Fruit fly (Drosophila melanogaster) whole organism, embryonic: ENCODE data around the gene CG14868.

Experiments
- Asciz ChIP-seq: fragments of 200-800 bp; sonication (Bioruptor generic); optimal IDR thresholded peaks from 2 replicates; lab custom pipeline; 2017; ENCODE audit warnings: missing biosample characterization, mild to moderate bottlenecking, missing genetic modification characterization, missing genetic modification reagents
- Bgb ChIP-seq: fragments of 200-800 bp; sonication (Bioruptor generic); IDR thresholded peaks from 2 replicates; pipeline ENCODE4 v1.3.6; 2022; ENCODE audit warnings: missing biosample characterization, missing genetic modification characterization; ENCODE audit not compliant: partially characterized antibody
- CG10321 ChIP-seq: fragments of 200-800 bp; sonication (Bioruptor generic); IDR thresholded peaks from 2 replicates; pipeline ENCODE4 v1.3.6; 2022; ENCODE audit warnings: missing biosample characterization, missing genetic modification characterization
- CG12769 ChIP-seq: fragments of 200-800 bp; sonication (Bioruptor generic); optimal IDR thresholded peaks from 2 replicates; lab custom pipeline; 2019; ENCODE audit warnings: missing biosample characterization, mild to moderate bottlenecking, missing genetic modification characterization, moderate library complexity
- CG13624 ChIP-seq: fragments of 200-800 bp; sonication (Bioruptor generic); optimal IDR thresholded peaks from 2 replicates; lab custom pipeline; 2016; ENCODE audit warnings: missing biosample characterization, missing genetic modification characterization
- CG16863 ChIP-seq: fragments of 200-800 bp; sonication (Bioruptor generic); optimal IDR thresholded peaks from 3 replicates; lab custom pipeline; 2016; ENCODE audit warnings: missing biosample characterization, missing genetic modification characterization
- CG17359 ChIP-seq: fragments of 200-800 bp; sonication (Bioruptor generic); optimal IDR thresholded peaks from 3 replicates; lab custom pipeline; 2018; ENCODE audit warnings: missing biosample characterization, mild to moderate bottlenecking, missing genetic modification characterization, moderate library complexity
- CG1832 ChIP-seq: fragments of 200-800 bp; sonication (Bioruptor generic); optimal IDR thresholded peaks from 2 replicates; lab custom pipeline; 2017; ENCODE audit warnings: missing biosample characterization, mild to moderate bottlenecking, missing genetic modification characterization, inconsistent platforms
- CG2116 ChIP-seq: fragments of 200-800 bp; sonication (Bioruptor generic); optimal IDR thresholded peaks from 3 replicates; lab custom pipeline; 2018; ENCODE audit warnings: missing biosample characterization, mild to moderate bottlenecking, missing genetic modification characterization
- CG2199 ChIP-seq: fragments of 200-800 bp; sonication (Bioruptor generic); IDR thresholded peaks from 3 replicates; pipeline ENCODE4 v1.3.6; 2022; ENCODE audit warnings: missing biosample characterization, missing genetic modification characterization
- CG3163 ChIP-seq: fragments of 200-800 bp; sonication (Bioruptor generic); optimal IDR thresholded peaks from 3 replicates; lab custom pipeline; 2016; ENCODE audit warnings: missing biosample characterization, missing genetic modification characterization
- CG3281 ChIP-seq: fragments of 200-800 bp; sonication (Bioruptor generic); optimal IDR thresholded peaks from 3 replicates; lab custom pipeline; 2017; ENCODE audit warnings: missing biosample characterization, mild to moderate bottlenecking, missing genetic modification characterization
- CG33557 ChIP-seq: fragments of 200-800 bp; sonication (Bioruptor generic); optimal IDR thresholded peaks from 2 replicates; lab custom pipeline; 2019; ENCODE audit warnings: missing biosample characterization, mild to moderate bottlenecking, missing genetic modification characterization, moderate library complexity
- CG3407 ChIP-seq: fragments of 200-800 bp; sonication (Bioruptor generic); optimal IDR thresholded peaks from 2 replicates; lab custom pipeline; 2018; ENCODE audit warnings: missing biosample characterization, mild to moderate bottlenecking, missing genetic modification characterization
- CG34224 ChIP-seq: fragments of 200-800 bp; sonication (Bioruptor generic); IDR thresholded peaks from 3 replicates; pipeline ENCODE4 v1.3.6; 2022; ENCODE audit warnings: missing biosample characterization, missing genetic modification characterization; ENCODE audit not compliant: partially characterized antibody
- CG34422 ChIP-seq: fragments of 200-800 bp; sonication (Bioruptor generic); IDR thresholded peaks from 3 replicates; pipeline ENCODE4 v1.3.6; 2022; ENCODE audit warnings: missing biosample characterization, missing genetic modification characterization
- CG3995 ChIP-seq: fragments of 200-800 bp; sonication (Bioruptor generic); optimal IDR thresholded peaks from 3 replicates; lab custom pipeline; 2016; ENCODE audit warnings: missing biosample characterization, missing genetic modification characterization
- CG4360 ChIP-seq: fragments of 200-800 bp; sonication (Bioruptor generic); IDR thresholded peaks from 2 replicates; pipeline ENCODE4 v1.3.6; 2022; ENCODE audit warnings: missing biosample characterization, missing genetic modification characterization
- CG6272 ChIP-seq: fragments of 200-800 bp; sonication (Bioruptor generic); IDR thresholded peaks from 2 replicates; pipeline ENCODE4 v1.3.6; 2022; ENCODE audit warnings: missing biosample characterization, missing genetic modification characterization
- CG7963 ChIP-seq: fragments of 200-800 bp; sonication (Bioruptor generic); IDR thresholded peaks from 3 replicates; pipeline ENCODE4 v1.3.6; 2022; ENCODE audit warnings: missing biosample characterization, missing genetic modification characterization; ENCODE audit not compliant: partially characterized antibody
- CG8290 ChIP-seq, 3 experiments: fragments of 200-800 bp; sonication (Bioruptor generic); optimal IDR thresholded peaks; 2 replicates each; lab custom pipeline; 2016 to 2019; ENCODE audit warnings: missing biosample characterization in 3 of 3, missing genetic modification characterization in 3 of 3, mild to moderate bottlenecking in 2 of 3, moderate library complexity in 1 of 3
- CG8478 ChIP-seq: fragments of >200 bp; optimal IDR thresholded peaks from 2 replicates; lab custom pipeline; 2018
- Doc2 ChIP-seq: fragments of 200-800 bp; sonication (Bioruptor generic); IDR thresholded peaks from 2 replicates; pipeline ENCODE4 v1.3.6; 2022; ENCODE audit warnings: missing biosample characterization, missing genetic modification characterization
- Fer1 ChIP-seq: fragments of 200-800 bp; sonication (Bioruptor generic); optimal IDR thresholded peaks from 2 replicates; lab custom pipeline; 2017; ENCODE audit warnings: missing biosample characterization, mild to moderate bottlenecking, missing genetic modification characterization
- Gsc ChIP-seq: fragments of 200-800 bp; sonication (Bioruptor generic); IDR thresholded peaks from 2 replicates; pipeline ENCODE4 v1.3.6; 2022; ENCODE audit warnings: missing biosample characterization, missing genetic modification characterization
- HHEX ChIP-seq: fragments of 200-800 bp; sonication (Bioruptor generic); optimal IDR thresholded peaks from 3 replicates; lab custom pipeline; 2017; ENCODE audit warnings: missing biosample characterization, mild to moderate bottlenecking, missing genetic modification characterization, missing genetic modification reagents
- HLHmδ ChIP-seq: fragments of 200-800 bp; sonication (Bioruptor generic); optimal IDR thresholded peaks from 2 replicates; lab custom pipeline; 2018; ENCODE audit warnings: missing biosample characterization, mild to moderate bottlenecking, missing genetic modification characterization, moderate library complexity
- Hmr ChIP-seq: fragments of 200-800 bp; sonication (Bioruptor generic); optimal IDR thresholded peaks from 3 replicates; lab custom pipeline; 2017; ENCODE audit warnings: mild to moderate bottlenecking, missing biosample characterization, missing genetic modification reagents, missing genetic modification characterization
- Scr ChIP-seq: fragments of 200-800 bp; sonication (Bioruptor generic); IDR thresholded peaks from 2 replicates; pipeline ENCODE4 v1.3.6; 2022; ENCODE audit warnings: missing biosample characterization, missing genetic modification characterization; ENCODE audit not compliant: partially characterized antibody
- TFAM ChIP-seq: fragments of 200-800 bp; sonication (Bioruptor generic); optimal IDR thresholded peaks from 2 replicates; lab custom pipeline; 2017; ENCODE audit warnings: missing biosample characterization, missing genetic modification characterization, inconsistent platforms
- bigmax ChIP-seq: fragments of 200-800 bp; sonication (Bioruptor generic); optimal IDR thresholded peaks from 2 replicates; lab custom pipeline; 2018; ENCODE audit warnings: missing biosample characterization, mild to moderate bottlenecking, missing genetic modification characterization
- btn ChIP-seq: fragments of 200-800 bp; sonication (Bioruptor generic); optimal IDR thresholded peaks from 2 replicates; lab custom pipeline; 2016; ENCODE audit warnings: missing biosample characterization, missing genetic modification characterization
- da ChIP-seq: fragments of 200-800 bp; sonication (Bioruptor generic); optimal IDR thresholded peaks from 2 replicates; lab custom pipeline; 2016; ENCODE audit warnings: missing biosample characterization, missing genetic modification characterization
- dan ChIP-seq: fragments of 200-800 bp; sonication (Bioruptor generic); IDR thresholded peaks from 2 replicates; pipeline ENCODE4 v1.3.6; 2022; ENCODE audit warnings: missing biosample characterization, missing genetic modification characterization
- fd64A ChIP-seq: fragments of 200-800 bp; sonication (Bioruptor generic); optimal IDR thresholded peaks from 3 replicates; lab custom pipeline; 2018; ENCODE audit warnings: missing biosample characterization, mild to moderate bottlenecking, missing genetic modification characterization
- ftz-f1 ChIP-seq: fragments of 200-800 bp; sonication (Bioruptor generic); optimal IDR thresholded peaks from 2 replicates; lab custom pipeline; 2016; ENCODE audit warnings: missing biosample characterization, missing genetic modification characterization
- ham ChIP-seq: fragments of 200-800 bp; sonication (Bioruptor generic); IDR thresholded peaks from 2 replicates; pipeline ENCODE4 v1.3.6; 2022; ENCODE audit warnings: missing biosample characterization, missing genetic modification characterization
- hb ChIP-seq: fragments of 200-800 bp; sonication (Bioruptor generic); IDR thresholded peaks from 3 replicates; pipeline ENCODE4 v1.3.6; 2022; ENCODE audit warnings: missing biosample characterization, missing genetic modification characterization; ENCODE audit not compliant: partially characterized antibody
- hbn ChIP-seq: fragments of 200-800 bp; sonication (Bioruptor generic); IDR thresholded peaks from 2 replicates; pipeline ENCODE4 v1.3.6; 2022; ENCODE audit warnings: missing biosample characterization, missing genetic modification characterization; ENCODE audit not compliant: partially characterized antibody
- her ChIP-seq: fragments of 200-800 bp; sonication (Bioruptor generic); optimal IDR thresholded peaks from 2 replicates; lab custom pipeline; 2016; ENCODE audit warnings: missing biosample characterization, missing genetic modification characterization
- lab ChIP-seq: fragments of 200-800 bp; sonication (Bioruptor generic); optimal IDR thresholded peaks from 3 replicates; lab custom pipeline; 2017; ENCODE audit warnings: missing biosample characterization, missing genetic modification characterization, mild to moderate bottlenecking, moderate library complexity, missing genetic modification reagents
- nerfin-1 ChIP-seq: fragments of 200-800 bp; sonication (Bioruptor generic); optimal IDR thresholded peaks from 3 replicates; lab custom pipeline; 2019; ENCODE audit warnings: missing biosample characterization, mild to moderate bottlenecking, missing genetic modification characterization, moderate library complexity
- shn ChIP-seq: fragments of 200-800 bp; sonication (Bioruptor generic); optimal IDR thresholded peaks from 3 replicates; lab custom pipeline; 2016; ENCODE audit warnings: missing biosample characterization, missing genetic modification characterization
- so ChIP-seq: fragments of 200-800 bp; sonication (Bioruptor generic); IDR thresholded peaks from 3 replicates; pipeline ENCODE4 v1.3.6; 2022; ENCODE audit warnings: missing biosample characterization, missing genetic modification characterization
- stc ChIP-seq: fragments of 200-800 bp; sonication (Bioruptor generic); IDR thresholded peaks from 2 replicates; pipeline ENCODE4 v1.3.6; 2022; ENCODE audit warnings: missing biosample characterization, missing genetic modification characterization
- sug ChIP-seq: fragments of 200-800 bp; optimal IDR thresholded peaks from 2 replicates; lab custom pipeline; 2019; ENCODE audit warnings: missing biosample characterization, mild to moderate bottlenecking, missing genetic modification characterization, moderate library complexity
- ttk ChIP-seq: fragments of 200-800 bp; sonication (Bioruptor generic); IDR thresholded peaks from 2 replicates; pipeline ENCODE4 v2.1.2; 2022; ENCODE audit warnings: missing biosample characterization, missing genetic modification characterization
- tx ChIP-seq: fragments of 200-800 bp; sonication (Bioruptor generic); optimal IDR thresholded peaks from 2 replicates; lab custom pipeline; 2016; ENCODE audit warnings: missing biosample characterization, missing genetic modification characterization
- zen ChIP-seq: fragments of 200-800 bp; sonication (Bioruptor generic); optimal IDR thresholded peaks from 3 replicates; lab custom pipeline; 2018; ENCODE audit warnings: missing biosample characterization, mild to moderate bottlenecking, missing genetic modification characterization, moderate library complexity

The CG14868 gene

DNA sequence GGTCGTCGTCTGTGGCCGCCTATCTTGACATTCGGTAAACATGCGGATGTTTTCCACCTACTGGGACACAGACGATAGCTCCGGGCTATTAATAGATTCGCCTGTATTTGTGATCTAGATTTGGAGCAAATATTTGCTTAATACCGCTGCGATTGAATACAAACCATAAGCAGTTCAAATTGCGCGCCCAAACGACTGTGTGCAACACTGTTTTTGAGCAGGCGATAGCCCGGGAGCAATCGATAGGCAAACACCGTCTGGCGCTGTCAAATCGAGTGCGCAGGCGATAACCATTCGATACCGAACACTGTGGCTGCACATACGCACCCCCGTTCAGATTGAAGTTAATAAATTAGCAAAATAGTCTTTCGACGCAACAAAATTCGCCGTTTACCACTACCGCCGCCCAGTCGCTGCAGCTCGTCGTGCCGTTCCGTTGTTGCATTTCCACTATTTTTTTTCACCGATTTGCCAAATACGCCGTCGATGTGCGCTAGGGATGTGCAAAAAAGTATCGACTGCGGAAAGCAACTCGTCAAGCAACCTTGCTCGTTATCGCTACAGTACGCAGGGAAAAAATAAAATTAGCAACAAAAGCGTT, 38.5 kb upstream of the CG14868 start, which contains the start of gene Atx2 (continued):
- TF ChIP-seq Asciz (peak; percentile 12), CG8478 (lab: Kevin White, UChicago) (peak; percentile 52), bigmax (GFP tag; lab: Kevin White, UChicago) (no peak), CG4360 (GFP tag; lab: Robert Waterston, UW) (no peak), stc (0 out of 2 replicates have a peak, but pooled peaks have one; percentile 22), CG13624 (GFP tag; lab: Kevin White, UChicago) (peak; percentile 86), CG3281 (GFP tag; lab: Kevin White, UChicago) (no peak), CG2116 (GFP tag; lab: Kevin White, UChicago) (peak; percentile 97), CG3995 (GFP tag; lab: Kevin White, UChicago) (peak; percentile 36), Fer1 (GFP tag; lab: Kevin White, UChicago) (peak; percentile 18), nerfin-1 (tag; lab: Kevin White, UChicago) (peak; percentile 7), dan (no peak), CG34224 (GFP tag; lab: Robert Waterston, UW) (peak; percentile 93), CG12769 (no peak), CG17359 (tag; lab: Kevin White, UChicago) (peak; percentile 18), shn (GFP tag; lab: Kevin White, UChicago) (peak; percentile 23), CG16863 (GFP tag; lab: Kevin White, UChicago) (peak; percentile 11), CG2199 (0 out of 3 replicates have a peak, but pooled peaks have one; percentile 42), hbn (peak; percentile 93), HLHmδ (GFP tag; lab: Kevin White, UChicago) (no peak), Scr (peak; percentile 94), ttk (GFP tag; lab: Robert Waterston, UW) (no peak; the same call in 1 of the 2 replicates), hb (GFP tag; lab: Robert Waterston, UW) (peak; percentile 95), ftz-f1 (GFP tag; lab: Kevin White, UChicago) (peak; percentile 81), zen (tag; lab: Kevin White, UChicago) (peak; percentile 48), CG10321 (GFP tag; lab: Robert Waterston, UW) (no peak), HHEX (peak; percentile 15), TFAM (no peak), CG34422 (GFP tag; lab: Robert Waterston, UW) (no peak; the same call in 2 of the 3 replicates), CG1832 (no peak), CG3163 (GFP tag; lab: Kevin White, UChicago) (peak; percentile 58), so (GFP tag; lab: Robert Waterston, UW) (0 out of 3 replicates have a peak, but pooled peaks have one; percentile 9), Gsc (no peak), fd64A (peak; percentile 43), Hmr (GFP tag; lab: Kevin White, UChicago) (peak; percentile 59), da (GFP tag; lab: Kevin White, UChicago) (no peak), CG8290 (GFP tag; optimal IDR thresholded peaks at IDR 0.05; lab: Kevin White, UChicago) (peak; percentile 30), CG8290 (tag; optimal IDR thresholded peaks at IDR 0.05; lab: Kevin White, UChicago) (peak in 1 of 2 experiments; percentile 79), Doc2 (GFP tag; lab: Robert Waterston, UW) (no peak), CG33557 (GFP tag; lab: Kevin White, UChicago) (no peak), tx (GFP tag; lab: Kevin White, UChicago) (peak; percentile 17), CG7963 (GFP tag; lab: Robert Waterston, UW) (peak; percentile 90), her (GFP tag; lab: Kevin White, UChicago) (peak; percentile 55), CG3407 (GFP tag; lab: Kevin White, UChicago) (peak; percentile 8), CG6272 (peak; percentile 40), Bgb (GFP tag; lab: Robert Waterston, UW) (peak; percentile 96), sug (tag; lab: Kevin White, UChicago) (peak; percentile 30), lab (GFP tag; lab: Kevin White, UChicago) (peak; percentile 60), ham (GFP tag; lab: Robert Waterston, UW) (no peak), btn (no peak)
